Fruit fly (Drosophila melanogaster): ENCODE results near the gene tim.

The tim gene

dm6 chr2L:3557471-3557870, 49.6 kb upstream of the tim start (continued):
- TF ChIP-seq CG16779 (tag; optimal IDR thresholded peaks at IDR 0.05): no peak
- no peak for TF ChIP-seq Blimp-1 (GFP tag; optimal IDR thresholded peaks at IDR 0.05)
- no peak for TF ChIP-seq Hr39 (GFP tag; optimal IDR thresholded peaks at IDR 0.05)
- peak; percentile 10 for TF ChIP-seq Sox14 (GFP tag; optimal IDR thresholded peaks at IDR 0.05)
- TF ChIP-seq Ets96B (tag; optimal IDR thresholded peaks at IDR 0.05): peak; percentile 72
- no peak for TF ChIP-seq fd85E (GFP tag; optimal IDR thresholded peaks at IDR 0.05)
- TF ChIP-seq fd59A (GFP tag; optimal IDR thresholded peaks at IDR 0.05): peak; percentile 52
- no peak for TF ChIP-seq Ets21C (GFP tag; optimal IDR thresholded peaks at IDR 0.05)
- peak; percentile 55 for TF ChIP-seq Hr4 (GFP tag; optimal IDR thresholded peaks at IDR 0.05)
- peak; percentile 15 for TF ChIP-seq spab (GFP tag; optimal IDR thresholded peaks at IDR 0.05)
- peak; percentile 31 for TF ChIP-seq CG6792 (GFP tag; optimal IDR thresholded peaks at IDR 0.05)
- TF ChIP-seq CG8632 (GFP tag; optimal IDR thresholded peaks at IDR 0.05): peak; percentile 31
- peak; percentile 40 for TF ChIP-seq CG6808 (GFP tag; optimal IDR thresholded peaks at IDR 0.05)

- TF ChIP-seq CG11902 (GFP tag; optimal IDR thresholded peaks at IDR 0.05): no peak
Measured at dm6 chr2L:3556937-3557336, 49.0 kb upstream of the tim start.

- TF ChIP-seq CG10669 (GFP tag; optimal IDR thresholded peaks at IDR 0.05): no peak
- TF ChIP-seq svp (GFP tag): peak; percentile 53
- no peak for TF ChIP-seq CG4318 (GFP tag; optimal IDR thresholded peaks at IDR 0.05)
- TF ChIP-seq cyc (GFP tag; optimal IDR thresholded peaks at IDR 0.05): no peak
- TF ChIP-seq acj6 (GFP tag; optimal IDR thresholded peaks at IDR 0.05): no peak
- TF ChIP-seq dac (GFP tag; optimal IDR thresholded peaks at IDR 0.05): no peak
- no peak for TF ChIP-seq spab (GFP tag; optimal IDR thresholded peaks at IDR 0.05)
- TF ChIP-seq CG11902 (GFP tag; optimal IDR thresholded peaks at IDR 0.05): no peak
- TF ChIP-seq Eip93F (GFP tag; optimal IDR thresholded peaks at IDR 0.05): no peak
- TF ChIP-seq Eip78C (GFP tag): peak; percentile 45
Measured at dm6 chr2L:3555408-3556058, 47.6 kb upstream of the tim start.

dm6 chr2L:3553902-3554301, 46.0 kb upstream of the tim start:
- TF ChIP-seq vri (GFP tag; optimal IDR thresholded peaks at IDR 0.05): peak; percentile 51
- no peak for TF ChIP-seq salr (GFP tag; optimal IDR thresholded peaks at IDR 0.05)
- TF ChIP-seq CG6276 (GFP tag; optimal IDR thresholded peaks at IDR 0.05): no peak
- TF ChIP-seq pdm3 (GFP tag; optimal IDR thresholded peaks at IDR 0.05): peak; percentile 41
- TF ChIP-seq CG11902 (GFP tag; optimal IDR thresholded peaks at IDR 0.05): peak; percentile 34
- no peak for TF ChIP-seq CG11762 (GFP tag; optimal IDR thresholded peaks at IDR 0.05; ENCODE audit: insufficient read depth)
- peak; percentile 30 for TF ChIP-seq achi (GFP tag; optimal IDR thresholded peaks at IDR 0.05)
- peak; percentile 73 for TF ChIP-seq Sox102F (GFP tag; optimal IDR thresholded peaks at IDR 0.05)
- TF ChIP-seq Smox (GFP tag; optimal IDR thresholded peaks at IDR 0.05): peak; percentile 67
- TF ChIP-seq Hr38 (GFP tag; optimal IDR thresholded peaks at IDR 0.05): no peak
- no peak for TF ChIP-seq ss (GFP tag; optimal IDR thresholded peaks at IDR 0.05)
- no peak for TF ChIP-seq eg (GFP tag; IDR thresholded peaks at IDR 0.05)
- TF ChIP-seq fkh (GFP tag; optimal IDR thresholded peaks at IDR 0.05): no peak
- TF ChIP-seq CG11294 (GFP tag; IDR thresholded peaks at IDR 0.05): no peak
- TF ChIP-seq Ets21C (GFP tag; optimal IDR thresholded peaks at IDR 0.05): peak; percentile 57
- TF ChIP-seq CG32006 (GFP tag; optimal IDR thresholded peaks at IDR 0.05): no peak
- TF ChIP-seq net (GFP tag; optimal IDR thresholded peaks at IDR 0.05): no peak
- peak; percentile 43 for TF ChIP-seq CG6792 (GFP tag; optimal IDR thresholded peaks at IDR 0.05)
- no peak for TF ChIP-seq Eip93F (GFP tag; optimal IDR thresholded peaks at IDR 0.05)
- no peak for TF ChIP-seq dac (GFP tag; optimal IDR thresholded peaks at IDR 0.05)
- peak; percentile 76 for TF ChIP-seq CG31627 (GFP tag; optimal IDR thresholded peaks at IDR 0.05)
- TF ChIP-seq Gug (GFP tag; IDR thresholded peaks at IDR 0.05): no peak
- no peak for TF ChIP-seq CG10669 (GFP tag; optimal IDR thresholded peaks at IDR 0.05)
- peak; percentile 78 for TF ChIP-seq Hr39 (GFP tag; optimal IDR thresholded peaks at IDR 0.05)
- peak; percentile 72 for TF ChIP-seq lz (GFP tag; optimal IDR thresholded peaks at IDR 0.05)
- no peak for TF ChIP-seq Sox15 (GFP tag; optimal IDR thresholded peaks at IDR 0.05)
- peak; percentile 23 for TF ChIP-seq Sox14 (GFP tag; optimal IDR thresholded peaks at IDR 0.05)
- no peak for TF ChIP-seq CG16779 (tag; optimal IDR thresholded peaks at IDR 0.05)
- peak; percentile 78 for TF ChIP-seq esn (GFP tag; optimal IDR thresholded peaks at IDR 0.05)
- TF ChIP-seq fd59A (GFP tag; optimal IDR thresholded peaks at IDR 0.05): no peak
- TF ChIP-seq cyc (GFP tag; optimal IDR thresholded peaks at IDR 0.05): peak; percentile 61
- no peak for TF ChIP-seq Hr4 (GFP tag; optimal IDR thresholded peaks at IDR 0.05)
- TF ChIP-seq CG6163 (GFP tag; IDR thresholded peaks at IDR 0.05): no peak
- peak; percentile 86 for TF ChIP-seq svp (GFP tag)
- TF ChIP-seq CG6854 (GFP tag; optimal IDR thresholded peaks at IDR 0.05): peak; percentile 43
